Fruit fly (Drosophila melanogaster) whole organism, prepupa: ENCODE results near the gene eIF1.

Source experiments
- Blimp-1 ChIP-seq: fragments of 200-800 bp; sonication (Bioruptor generic); optimal IDR thresholded peaks from 3 replicates; lab custom pipeline; 2017; ENCODE audit warnings: missing biosample characterization, missing genetic modification characterization, mild to moderate bottlenecking, moderate library complexity, missing genetic modification reagents
- CG10631 ChIP-seq: fragments of 200-800 bp; sonication (Bioruptor generic); optimal IDR thresholded peaks from 2 replicates; lab custom pipeline; 2016; ENCODE audit warnings: missing biosample characterization, missing genetic modification characterization
- CG10669 ChIP-seq: fragments of 200-800 bp; sonication (Bioruptor generic); optimal IDR thresholded peaks from 3 replicates; lab custom pipeline; 2018; ENCODE audit warnings: missing biosample characterization, mild to moderate bottlenecking, missing genetic modification characterization, moderate library complexity
- CG11762 ChIP-seq: fragments of 200-800 bp; sonication (Bioruptor generic); optimal IDR thresholded peaks from 3 replicates; lab custom pipeline; 2016; ENCODE audit warnings: missing biosample characterization, missing genetic modification characterization; ENCODE audit not compliant: insufficient read depth
- CG11902 ChIP-seq: fragments of 200-800 bp; sonication (Bioruptor generic); optimal IDR thresholded peaks from 3 replicates; lab custom pipeline; 2016; ENCODE audit warnings: missing biosample characterization, missing genetic modification characterization
- CG15336 ChIP-seq: fragments of 200-800 bp; sonication (Bioruptor generic); IDR thresholded peaks from 2 replicates; pipeline ENCODE4 v1.3.6; 2022; ENCODE audit warnings: missing biosample characterization, missing genetic modification characterization
- CG1621 ChIP-seq: fragments of 200-800 bp; sonication (Bioruptor generic); optimal IDR thresholded peaks from 3 replicates; lab custom pipeline; 2018; ENCODE audit warnings: missing biosample characterization, mild to moderate bottlenecking, missing genetic modification characterization
- CG16779 ChIP-seq: fragments of 200-800 bp; sonication (Bioruptor generic); optimal IDR thresholded peaks from 3 replicates; lab custom pipeline; 2017; ENCODE audit warnings: missing biosample characterization, mild to moderate bottlenecking, missing genetic modification characterization
- CG32006 ChIP-seq: fragments of 200-800 bp; sonication (Bioruptor generic); optimal IDR thresholded peaks from 3 replicates; lab custom pipeline; 2017; ENCODE audit warnings: missing biosample characterization, mild to moderate bottlenecking, missing genetic modification characterization
- CG34406 ChIP-seq: fragments of 200-800 bp; sonication (Bioruptor generic); optimal IDR thresholded peaks from 3 replicates; lab custom pipeline; 2016; ENCODE audit warnings: missing biosample characterization, missing genetic modification characterization
- CG3919 ChIP-seq: fragments of 200-800 bp; sonication (Bioruptor generic); optimal IDR thresholded peaks from 3 replicates; lab custom pipeline; 2016; ENCODE audit warnings: missing biosample characterization, missing genetic modification characterization
- CG6163 ChIP-seq: fragments of 200-800 bp; sonication (Bioruptor generic); IDR thresholded peaks from 3 replicates; pipeline ENCODE4 v1.3.6; 2022; ENCODE audit warnings: missing biosample characterization, missing genetic modification characterization
- CG6276 ChIP-seq: fragments of 200-800 bp; sonication (Bioruptor generic); optimal IDR thresholded peaks from 2 replicates; lab custom pipeline; 2017; ENCODE audit warnings: missing biosample characterization, mild to moderate bottlenecking, missing genetic modification characterization
- CG6792 ChIP-seq: fragments of 200-800 bp; sonication (Bioruptor generic); optimal IDR thresholded peaks from 3 replicates; lab custom pipeline; 2016; ENCODE audit warnings: missing biosample characterization, missing genetic modification characterization
- CG6808 ChIP-seq: fragments of 200-800 bp; sonication (Bioruptor generic); optimal IDR thresholded peaks from 3 replicates; lab custom pipeline; 2017; ENCODE audit warnings: missing biosample characterization, missing genetic modification characterization, mild to moderate bottlenecking, moderate library complexity, missing genetic modification reagents
- CG6854 ChIP-seq: fragments of 200-800 bp; sonication (Bioruptor generic); optimal IDR thresholded peaks from 2 replicates; lab custom pipeline; 2017; ENCODE audit warnings: missing biosample characterization, mild to moderate bottlenecking, missing genetic modification characterization
- CG7368 ChIP-seq: fragments of 200-800 bp; sonication (Bioruptor generic); optimal IDR thresholded peaks from 3 replicates; lab custom pipeline; 2016; ENCODE audit warnings: missing biosample characterization, missing genetic modification characterization
- CG8119 ChIP-seq: fragments of 200-800 bp; sonication (Bioruptor generic); IDR thresholded peaks from 3 replicates; pipeline ENCODE4 v1.3.6; 2022; ENCODE audit warnings: missing biosample characterization, missing genetic modification characterization
- CG8632 ChIP-seq: fragments of 200-800 bp; sonication (Bioruptor generic); optimal IDR thresholded peaks from 3 replicates; lab custom pipeline; 2016; ENCODE audit warnings: missing biosample characterization, missing genetic modification characterization
- CG9139 ChIP-seq: fragments of 200-800 bp; sonication (Bioruptor generic); optimal IDR thresholded peaks from 3 replicates; lab custom pipeline; 2017; ENCODE audit warnings: missing biosample characterization, mild to moderate bottlenecking, missing genetic modification characterization
- Eip75B ChIP-seq: fragments of 200-800 bp; sonication (Bioruptor generic); optimal IDR thresholded peaks from 3 replicates; lab custom pipeline; 2016; ENCODE audit warnings: missing biosample characterization, missing genetic modification characterization
- Ets21C ChIP-seq: fragments of 200-800 bp; sonication (Bioruptor generic); optimal IDR thresholded peaks from 3 replicates; lab custom pipeline; 2016; ENCODE audit warnings: missing biosample characterization, missing genetic modification characterization
- Ets96B ChIP-seq: fragments of 200-800 bp; optimal IDR thresholded peaks from 2 replicates; lab custom pipeline; 2019; ENCODE audit warnings: missing biosample characterization, mild to moderate bottlenecking, missing genetic modification characterization, moderate library complexity
- Gug ChIP-seq: fragments of 200-800 bp; sonication (Bioruptor generic); IDR thresholded peaks from 2 replicates; pipeline ENCODE4 v1.3.6; 2022; ENCODE audit warnings: missing biosample characterization, missing genetic modification characterization
- Hr38 ChIP-seq: sonication (Bioruptor generic); optimal IDR thresholded peaks from 2 replicates; lab custom pipeline; 2016; ENCODE audit warnings: missing biosample characterization, missing genetic modification characterization
- Hr39 ChIP-seq: fragments of 200-800 bp; sonication (Bioruptor generic); optimal IDR thresholded peaks from 2 replicates; lab custom pipeline; 2016; ENCODE audit warnings: missing biosample characterization, missing genetic modification characterization
- Hr4 ChIP-seq: fragments of 200-800 bp; sonication (Bioruptor generic); optimal IDR thresholded peaks from 3 replicates; lab custom pipeline; 2016; ENCODE audit warnings: missing biosample characterization, missing genetic modification characterization
- Lpt ChIP-seq: fragments of 200-800 bp; sonication (Bioruptor generic); optimal IDR thresholded peaks from 3 replicates; lab custom pipeline; 2016; ENCODE audit warnings: missing biosample characterization, missing genetic modification characterization
- Met ChIP-seq: fragments of 200-800 bp; sonication (Bioruptor generic); optimal IDR thresholded peaks from 3 replicates; lab custom pipeline; 2016; ENCODE audit warnings: missing biosample characterization, missing genetic modification characterization
- OdsH ChIP-seq: fragments of 200-800 bp; sonication (Bioruptor generic); optimal IDR thresholded peaks from 3 replicates; lab custom pipeline; 2016; ENCODE audit warnings: missing biosample characterization, missing genetic modification characterization
- Smox ChIP-seq: fragments of 200-800 bp; sonication (Bioruptor generic); optimal IDR thresholded peaks from 3 replicates; lab custom pipeline; 2016; ENCODE audit warnings: missing biosample characterization, missing genetic modification characterization
- Sox102F ChIP-seq: fragments of 200-800 bp; sonication (Bioruptor generic); optimal IDR thresholded peaks from 2 replicates; lab custom pipeline; 2016; ENCODE audit warnings: missing biosample characterization, mild to moderate bottlenecking, missing genetic modification characterization
- Sox14 ChIP-seq: fragments of 200-800 bp; sonication (Bioruptor generic); optimal IDR thresholded peaks from 3 replicates; lab custom pipeline; 2016; ENCODE audit warnings: missing biosample characterization, missing genetic modification characterization
- Sox15 ChIP-seq: fragments of 200-800 bp; sonication (Bioruptor generic); optimal IDR thresholded peaks from 3 replicates; lab custom pipeline; 2016; ENCODE audit warnings: missing biosample characterization, missing genetic modification characterization
- acj6 ChIP-seq: fragments of 200-800 bp; sonication (Bioruptor generic); optimal IDR thresholded peaks from 3 replicates; lab custom pipeline; 2016; ENCODE audit warnings: missing biosample characterization, missing genetic modification characterization
- dsx ChIP-seq: fragments of 200-800 bp; optimal IDR thresholded peaks from 3 replicates; lab custom pipeline; 2019; ENCODE audit warnings: missing biosample characterization, mild to moderate bottlenecking, missing genetic modification characterization, moderate library complexity; ENCODE audit not compliant: poor library complexity, severe bottlenecking
- eg ChIP-seq: fragments of 200-800 bp; sonication (Bioruptor generic); IDR thresholded peaks from 3 replicates; pipeline ENCODE4 v1.3.6; 2022; ENCODE audit warnings: missing biosample characterization, missing genetic modification characterization
- esn ChIP-seq: fragments of 200-800 bp; sonication (Bioruptor generic); optimal IDR thresholded peaks from 2 replicates; lab custom pipeline; 2016; ENCODE audit warnings: missing biosample characterization, mild to moderate bottlenecking, missing genetic modification characterization, moderate library complexity
- fd59A ChIP-seq: fragments of 200-800 bp; sonication (Bioruptor generic); optimal IDR thresholded peaks from 2 replicates; lab custom pipeline; 2017; ENCODE audit warnings: missing biosample characterization, mild to moderate bottlenecking, missing genetic modification characterization, missing genetic modification reagents
- fd85E ChIP-seq: fragments of 200-800 bp; sonication (Bioruptor generic); optimal IDR thresholded peaks from 3 replicates; lab custom pipeline; 2016; ENCODE audit warnings: missing biosample characterization, missing genetic modification characterization
- lz ChIP-seq: fragments of 200-800 bp; sonication (Bioruptor generic); optimal IDR thresholded peaks from 3 replicates; lab custom pipeline; 2016; ENCODE audit warnings: missing biosample characterization, missing genetic modification characterization
- net ChIP-seq: fragments of 200-800 bp; sonication (Bioruptor generic); optimal IDR thresholded peaks from 3 replicates; lab custom pipeline; 2016; ENCODE audit warnings: missing biosample characterization, missing genetic modification characterization
- pdm3 ChIP-seq: fragments of 200-800 bp; sonication (Bioruptor generic); optimal IDR thresholded peaks from 3 replicates; lab custom pipeline; 2016; ENCODE audit warnings: missing biosample characterization, missing genetic modification characterization
- spab ChIP-seq: fragments of 200-800 bp; sonication (Bioruptor generic); optimal IDR thresholded peaks from 2 replicates; lab custom pipeline; 2017; ENCODE audit warnings: missing biosample characterization, mild to moderate bottlenecking, missing genetic modification characterization, missing genetic modification reagents
- svp ChIP-seq: fragments of 200-800 bp; sonication (Bioruptor generic); peaks from one replicate; lab custom pipeline; 2016; ENCODE audit warnings: missing biosample characterization, missing genetic modification characterization
- vri ChIP-seq: fragments of 200-800 bp; sonication (Bioruptor generic); optimal IDR thresholded peaks from 3 replicates; lab custom pipeline; 2016; ENCODE audit warnings: missing biosample characterization, mild to moderate bottlenecking, missing genetic modification characterization

eIF1 gene

dm6 chr3L:3246378-3247129 lies 23.4 kb downstream of the eIF1 start (continued):
- TF ChIP-seq CG6792 (GFP tag; lab: Kevin White, UChicago) (peak; percentile 87), OdsH (GFP tag; lab: Kevin White, UChicago) (peak; percentile 85), CG7368 (GFP tag; lab: Kevin White, UChicago) (peak; percentile 91), CG6854 (peak; percentile 100), Sox15 (GFP tag; lab: Kevin White, UChicago) (peak; percentile 57), CG10631 (peak; percentile 82), esn (GFP tag; lab: Kevin White, UChicago) (peak; percentile 90), Blimp-1 (peak; percentile 94), CG8119 (GFP tag; lab: Robert Waterston, UW) (peak; percentile 95), spab (GFP tag; lab: Kevin White, UChicago) (peak; percentile 100), dsx (GFP tag; lab: Kevin White, UChicago) (peak; percentile 99), fd85E (peak; percentile 65), CG11902 (peak; percentile 63), Ets96B (tag; lab: Kevin White, UChicago) (peak; percentile 99), vri (peak; percentile 94), Smox (GFP tag; lab: Kevin White, UChicago) (peak; percentile 68), CG10669 (peak; percentile 99), Hr39 (GFP tag; lab: Kevin White, UChicago) (peak; percentile 91), Hr4 (GFP tag; lab: Kevin White, UChicago) (peak; percentile 42)

DNA sequence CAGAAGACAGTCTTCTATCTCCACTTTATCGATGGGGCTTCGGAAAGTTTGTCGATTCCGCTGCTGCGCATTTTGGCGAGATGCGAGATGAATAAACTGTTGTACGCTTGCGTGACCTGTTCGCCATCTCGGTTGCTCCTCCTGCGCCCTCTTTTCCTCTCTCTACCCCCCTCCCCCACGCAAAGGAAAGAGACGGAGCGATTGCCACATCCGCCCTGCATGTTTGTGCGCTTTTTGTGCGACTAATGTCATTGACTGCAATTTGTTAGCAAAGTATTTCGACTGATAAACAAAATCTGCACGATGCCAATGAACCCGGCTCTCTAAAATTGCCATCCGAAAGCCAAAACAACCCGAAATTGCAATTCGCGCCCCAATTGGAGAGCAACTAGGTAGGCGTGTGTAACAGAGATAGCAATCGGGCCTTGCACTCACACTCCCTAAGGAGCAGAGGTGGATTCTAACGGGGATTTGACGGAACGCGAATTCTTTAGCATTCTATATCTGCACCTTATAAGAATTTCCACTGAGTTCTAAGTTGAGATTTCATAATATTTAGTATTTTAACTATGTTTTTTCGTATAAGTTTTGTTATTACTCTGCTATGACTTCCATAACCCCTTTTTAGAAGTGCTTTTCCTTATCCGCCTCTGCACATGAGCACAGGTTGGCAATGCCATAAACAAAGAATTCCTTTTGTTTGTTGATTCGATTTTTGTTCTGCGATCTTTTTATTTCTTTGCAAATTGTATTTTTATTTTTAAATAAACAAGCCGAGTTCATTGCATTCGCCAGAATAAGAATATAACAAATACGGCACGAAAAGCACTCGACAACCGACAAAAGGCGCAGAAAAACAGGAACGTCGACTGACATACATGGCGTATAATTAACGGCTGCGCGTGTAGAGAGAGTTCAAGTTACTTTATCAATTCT lies 24.3 kb downstream of the eIF1 start, which contains the start of gene CG43389:
Gene CG43389 (plus strand): TSS at position 886 of the 936 bp plus-strand sequence.
- TF ChIP-seq fd85E, result peak; percentile 52
- TF ChIP-seq Ets21C, result peak; percentile 96
- TF ChIP-seq CG6854, result peak; percentile 88
- peak; percentile 92 for TF ChIP-seq fd59A (GFP tag; lab: Kevin White, UChicago)
- peak; percentile 65 for TF ChIP-seq CG7368 (GFP tag; lab: Kevin White, UChicago)
- TF ChIP-seq Lpt (GFP tag; lab: Kevin White, UChicago), result peak; percentile 81
- TF ChIP-seq CG32006 (GFP tag; lab: Kevin White, UChicago), result peak; percentile 83
- peak; percentile 99 for TF ChIP-seq Sox102F (GFP tag; lab: Kevin White, UChicago)
- TF ChIP-seq Gug (GFP tag; lab: Robert Waterston, UW), result peak; percentile 58
- TF ChIP-seq CG6808 (GFP tag; lab: Kevin White, UChicago), result peak; percentile 85
- no peak for TF ChIP-seq Hr38 (GFP tag; lab: Kevin White, UChicago)
- TF ChIP-seq eg (GFP tag; lab: Robert Waterston, UW), result peak; percentile 81
- peak; percentile 90 for TF ChIP-seq net (GFP tag; lab: Kevin White, UChicago)
- TF ChIP-seq CG1621 (tag; lab: Kevin White, UChicago), result peak; percentile 90
- TF ChIP-seq Sox14 (GFP tag; lab: Kevin White, UChicago), result peak; percentile 98
- TF ChIP-seq Sox15 (GFP tag; lab: Kevin White, UChicago), result peak; percentile 96
- no peak for TF ChIP-seq CG6276 (GFP tag; lab: Kevin White, UChicago)
- TF ChIP-seq CG8632 (GFP tag; lab: Kevin White, UChicago), result peak; percentile 96
- peak; percentile 98 for TF ChIP-seq Met
- TF ChIP-seq CG10631, result peak; percentile 92
- TF ChIP-seq CG3919 (GFP tag; lab: Kevin White, UChicago), result peak; percentile 86
- TF ChIP-seq CG34406 (GFP tag; lab: Kevin White, UChicago), result peak; percentile 97
- TF ChIP-seq pdm3 (GFP tag; lab: Kevin White, UChicago), result peak; percentile 94
- peak; percentile 99 for TF ChIP-seq svp
- TF ChIP-seq Hr4 (GFP tag; lab: Kevin White, UChicago), result peak; percentile 78
- peak; percentile 87 for TF ChIP-seq CG11902
- peak; percentile 97 for TF ChIP-seq acj6
- TF ChIP-seq lz (GFP tag; lab: Kevin White, UChicago), result peak; percentile 98
- TF ChIP-seq CG11762 (GFP tag; lab: Kevin White, UChicago), result peak; percentile 72
- peak; percentile 89 for TF ChIP-seq Eip75B (GFP tag; lab: Kevin White, UChicago)
- TF ChIP-seq CG16779 (tag; lab: Kevin White, UChicago), result peak; percentile 42
- TF ChIP-seq CG9139 (GFP tag; lab: Kevin White, UChicago), result peak; percentile 80
- peak; percentile 89 for TF ChIP-seq CG6163 (GFP tag; lab: Robert Waterston, UW)
- TF ChIP-seq CG15336 (GFP tag; lab: Robert Waterston, UW), result peak; percentile 81
